Fruit fly (Drosophila melanogaster) whole organism, prepupa: ENCODE measurements around the gene CG9400.

Experiments
- Blimp-1 ChIP-seq: fragments of 200-800 bp; sonication (Bioruptor generic); optimal IDR thresholded peaks from 3 replicates; lab custom pipeline; 2017; ENCODE audit warnings: missing biosample characterization, missing genetic modification characterization, mild to moderate bottlenecking, moderate library complexity, missing genetic modification reagents
- CG10631 ChIP-seq: fragments of 200-800 bp; sonication (Bioruptor generic); optimal IDR thresholded peaks from 2 replicates; lab custom pipeline; 2016; ENCODE audit warnings: missing biosample characterization, missing genetic modification characterization
- CG10669 ChIP-seq: fragments of 200-800 bp; sonication (Bioruptor generic); optimal IDR thresholded peaks from 3 replicates; lab custom pipeline; 2018; ENCODE audit warnings: missing biosample characterization, mild to moderate bottlenecking, missing genetic modification characterization, moderate library complexity
- CG15336 ChIP-seq: fragments of 200-800 bp; sonication (Bioruptor generic); IDR thresholded peaks from 2 replicates; pipeline ENCODE4 v1.3.6; 2022; ENCODE audit warnings: missing biosample characterization, missing genetic modification characterization
- CG1621 ChIP-seq: fragments of 200-800 bp; sonication (Bioruptor generic); optimal IDR thresholded peaks from 3 replicates; lab custom pipeline; 2018; ENCODE audit warnings: missing biosample characterization, mild to moderate bottlenecking, missing genetic modification characterization
- CG16779 ChIP-seq: fragments of 200-800 bp; sonication (Bioruptor generic); optimal IDR thresholded peaks from 3 replicates; lab custom pipeline; 2017; ENCODE audit warnings: missing biosample characterization, mild to moderate bottlenecking, missing genetic modification characterization
- CG3032 ChIP-seq: fragments of 200-800 bp; optimal IDR thresholded peaks from 2 replicates; lab custom pipeline; 2019; ENCODE audit warnings: missing biosample characterization, mild to moderate bottlenecking, missing genetic modification characterization, moderate library complexity
- CG31627 ChIP-seq: fragments of 200-800 bp; sonication (Bioruptor generic); optimal IDR thresholded peaks from 3 replicates; lab custom pipeline; 2016; ENCODE audit warnings: missing biosample characterization, missing genetic modification characterization
- CG32006 ChIP-seq: fragments of 200-800 bp; sonication (Bioruptor generic); optimal IDR thresholded peaks from 3 replicates; lab custom pipeline; 2017; ENCODE audit warnings: missing biosample characterization, mild to moderate bottlenecking, missing genetic modification characterization
- CG34406 ChIP-seq: fragments of 200-800 bp; sonication (Bioruptor generic); optimal IDR thresholded peaks from 3 replicates; lab custom pipeline; 2016; ENCODE audit warnings: missing biosample characterization, missing genetic modification characterization
- CG4318 ChIP-seq: fragments of 200-800 bp; sonication (Bioruptor generic); optimal IDR thresholded peaks from 3 replicates; lab custom pipeline; 2017; ENCODE audit warnings: missing biosample characterization, mild to moderate bottlenecking, missing genetic modification characterization
- CG6163 ChIP-seq: fragments of 200-800 bp; sonication (Bioruptor generic); IDR thresholded peaks from 3 replicates; pipeline ENCODE4 v1.3.6; 2022; ENCODE audit warnings: missing biosample characterization, missing genetic modification characterization
- CG6276 ChIP-seq: fragments of 200-800 bp; sonication (Bioruptor generic); optimal IDR thresholded peaks from 2 replicates; lab custom pipeline; 2017; ENCODE audit warnings: missing biosample characterization, mild to moderate bottlenecking, missing genetic modification characterization
- CG6854 ChIP-seq: fragments of 200-800 bp; sonication (Bioruptor generic); optimal IDR thresholded peaks from 2 replicates; lab custom pipeline; 2017; ENCODE audit warnings: missing biosample characterization, mild to moderate bottlenecking, missing genetic modification characterization
- CG7368 ChIP-seq: fragments of 200-800 bp; sonication (Bioruptor generic); optimal IDR thresholded peaks from 3 replicates; lab custom pipeline; 2016; ENCODE audit warnings: missing biosample characterization, missing genetic modification characterization
- CG8119 ChIP-seq: fragments of 200-800 bp; sonication (Bioruptor generic); IDR thresholded peaks from 3 replicates; pipeline ENCODE4 v1.3.6; 2022; ENCODE audit warnings: missing biosample characterization, missing genetic modification characterization
- CG8319 ChIP-seq: fragments of 200-800 bp; sonication (Bioruptor generic); optimal IDR thresholded peaks from 3 replicates; lab custom pipeline; 2016; ENCODE audit warnings: missing biosample characterization, missing genetic modification characterization
- CG8632 ChIP-seq: fragments of 200-800 bp; sonication (Bioruptor generic); optimal IDR thresholded peaks from 3 replicates; lab custom pipeline; 2016; ENCODE audit warnings: missing biosample characterization, missing genetic modification characterization
- CG9139 ChIP-seq: fragments of 200-800 bp; sonication (Bioruptor generic); optimal IDR thresholded peaks from 3 replicates; lab custom pipeline; 2017; ENCODE audit warnings: missing biosample characterization, mild to moderate bottlenecking, missing genetic modification characterization
- Eip75B ChIP-seq: fragments of 200-800 bp; sonication (Bioruptor generic); optimal IDR thresholded peaks from 3 replicates; lab custom pipeline; 2016; ENCODE audit warnings: missing biosample characterization, missing genetic modification characterization
- Eip78C ChIP-seq: fragments of 200-800 bp; sonication (Bioruptor generic); peaks from one replicate; lab custom pipeline; 2016; ENCODE audit warnings: missing biosample characterization, missing genetic modification characterization
- Gug ChIP-seq: fragments of 200-800 bp; sonication (Bioruptor generic); IDR thresholded peaks from 2 replicates; pipeline ENCODE4 v1.3.6; 2022; ENCODE audit warnings: missing biosample characterization, missing genetic modification characterization
- Hr38 ChIP-seq: sonication (Bioruptor generic); optimal IDR thresholded peaks from 2 replicates; lab custom pipeline; 2016; ENCODE audit warnings: missing biosample characterization, missing genetic modification characterization
- Hr39 ChIP-seq: fragments of 200-800 bp; sonication (Bioruptor generic); optimal IDR thresholded peaks from 2 replicates; lab custom pipeline; 2016; ENCODE audit warnings: missing biosample characterization, missing genetic modification characterization
- Hr4 ChIP-seq: fragments of 200-800 bp; sonication (Bioruptor generic); optimal IDR thresholded peaks from 3 replicates; lab custom pipeline; 2016; ENCODE audit warnings: missing biosample characterization, missing genetic modification characterization
- Smox ChIP-seq: fragments of 200-800 bp; sonication (Bioruptor generic); optimal IDR thresholded peaks from 3 replicates; lab custom pipeline; 2016; ENCODE audit warnings: missing biosample characterization, missing genetic modification characterization
- Sox102F ChIP-seq: fragments of 200-800 bp; sonication (Bioruptor generic); optimal IDR thresholded peaks from 2 replicates; lab custom pipeline; 2016; ENCODE audit warnings: missing biosample characterization, mild to moderate bottlenecking, missing genetic modification characterization
- Sox15 ChIP-seq: fragments of 200-800 bp; sonication (Bioruptor generic); optimal IDR thresholded peaks from 3 replicates; lab custom pipeline; 2016; ENCODE audit warnings: missing biosample characterization, missing genetic modification characterization
- acj6 ChIP-seq: fragments of 200-800 bp; sonication (Bioruptor generic); optimal IDR thresholded peaks from 3 replicates; lab custom pipeline; 2016; ENCODE audit warnings: missing biosample characterization, missing genetic modification characterization
- dsx ChIP-seq: fragments of 200-800 bp; optimal IDR thresholded peaks from 3 replicates; lab custom pipeline; 2019; ENCODE audit warnings: missing biosample characterization, mild to moderate bottlenecking, missing genetic modification characterization, moderate library complexity; ENCODE audit not compliant: poor library complexity, severe bottlenecking
- eg ChIP-seq: fragments of 200-800 bp; sonication (Bioruptor generic); IDR thresholded peaks from 3 replicates; pipeline ENCODE4 v1.3.6; 2022; ENCODE audit warnings: missing biosample characterization, missing genetic modification characterization
- fd59A ChIP-seq: fragments of 200-800 bp; sonication (Bioruptor generic); optimal IDR thresholded peaks from 2 replicates; lab custom pipeline; 2017; ENCODE audit warnings: missing biosample characterization, mild to moderate bottlenecking, missing genetic modification characterization, missing genetic modification reagents
- fkh ChIP-seq: fragments of 200-800 bp; sonication (Bioruptor generic); optimal IDR thresholded peaks from 3 replicates; lab custom pipeline; 2017; ENCODE audit warnings: missing biosample characterization, mild to moderate bottlenecking, missing genetic modification characterization, moderate library complexity
- lz ChIP-seq: fragments of 200-800 bp; sonication (Bioruptor generic); optimal IDR thresholded peaks from 3 replicates; lab custom pipeline; 2016; ENCODE audit warnings: missing biosample characterization, missing genetic modification characterization
- spab ChIP-seq: fragments of 200-800 bp; sonication (Bioruptor generic); optimal IDR thresholded peaks from 2 replicates; lab custom pipeline; 2017; ENCODE audit warnings: missing biosample characterization, mild to moderate bottlenecking, missing genetic modification characterization, missing genetic modification reagents
- ss ChIP-seq, 2 experiments: fragments of 200-800 bp; sonication (Bioruptor generic); optimal IDR thresholded peaks; 2 replicates in 1 of 2; 3 replicates in 1 of 2; lab custom pipeline; 2017 to 2018; ENCODE audit warnings: mild to moderate bottlenecking in 2 of 2, missing biosample characterization in 2 of 2, missing genetic modification characterization in 2 of 2, moderate library complexity in 1 of 2
- vri ChIP-seq: fragments of 200-800 bp; sonication (Bioruptor generic); optimal IDR thresholded peaks from 3 replicates; lab custom pipeline; 2016; ENCODE audit warnings: missing biosample characterization, mild to moderate bottlenecking, missing genetic modification characterization

Gene CG9400

DNA sequence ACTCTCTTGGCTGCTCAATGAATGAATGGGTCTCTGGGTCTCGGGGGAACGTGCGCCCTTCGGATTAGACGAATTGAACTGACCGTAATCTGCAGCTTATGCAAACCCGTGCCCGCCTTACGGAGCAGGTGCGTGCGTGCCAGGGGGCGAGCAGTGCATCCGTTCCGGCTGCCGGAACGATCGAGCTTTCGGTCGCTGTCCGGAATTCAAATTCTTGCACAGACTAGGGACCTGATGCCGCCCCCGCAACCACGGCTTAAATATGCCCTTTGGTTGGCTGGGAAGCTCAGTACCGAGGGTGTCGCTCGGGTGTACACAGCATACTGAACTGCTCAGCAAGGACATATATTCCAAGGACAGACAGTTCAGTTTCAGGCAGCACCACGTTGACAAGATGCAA, 11.8 kb downstream of the CG9400 start, which contains the start of gene Muc12Ea:
Muc12Ea (plus strand) TSS at position 301 of the 400 bp plus-strand sequence.
- no peak for TF ChIP-seq Hr4 (GFP tag; lab: Kevin White, UChicago)
- TF ChIP-seq Hr38 (GFP tag; lab: Kevin White, UChicago): no peak
- no peak for TF ChIP-seq CG32006 (GFP tag; lab: Kevin White, UChicago)
- TF ChIP-seq CG6163 (GFP tag; lab: Robert Waterston, UW): no peak
- TF ChIP-seq Sox102F (GFP tag; lab: Kevin White, UChicago): no peak
- TF ChIP-seq CG10669: no peak
- no peak for TF ChIP-seq CG8632 (GFP tag; lab: Kevin White, UChicago)
- TF ChIP-seq CG9139: no peak
- no peak for TF ChIP-seq Blimp-1 (GFP tag; lab: Kevin White, UChicago)
- no peak for TF ChIP-seq Eip78C (GFP tag; lab: Kevin White, UChicago)
- no peak for TF ChIP-seq CG1621 (tag; lab: Kevin White, UChicago)
- no peak for TF ChIP-seq Smox (GFP tag; lab: Kevin White, UChicago)

DNA sequence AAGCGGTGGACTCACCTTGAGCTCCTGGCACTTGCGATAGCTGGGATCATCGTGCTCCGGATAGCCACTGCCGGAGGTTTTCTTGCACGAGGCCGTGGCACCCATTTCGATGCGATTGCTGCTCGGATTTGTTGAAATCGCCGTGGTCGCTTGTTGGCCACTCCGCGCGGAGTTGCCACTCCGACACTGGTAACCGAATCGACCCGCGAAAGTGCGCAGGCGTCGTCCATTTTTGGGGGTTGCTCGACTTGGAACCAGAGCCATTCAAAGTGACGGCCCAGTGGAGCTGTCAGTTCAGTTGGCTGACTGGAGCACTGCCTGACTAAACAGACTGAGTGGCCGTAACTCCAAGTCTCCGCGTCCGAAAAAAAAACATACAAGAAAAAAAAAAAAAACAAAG, 23.1 kb downstream of the CG9400 start, which contains the start of the genes CG13404 and na:
CG13404 (minus strand) TSS at position 176 of the 400 bp plus-strand sequence.
na (plus strand) TSS at position 293 of the 400 bp plus-strand sequence.
- no peak for TF ChIP-seq CG15336
- 0 out of 3 replicates have a peak, but pooled peaks have one; percentile 26 for TF ChIP-seq eg (GFP tag; lab: Robert Waterston, UW)
- TF ChIP-seq CG3032: no peak
- TF ChIP-seq CG8632 (GFP tag; lab: Kevin White, UChicago): no peak
- TF ChIP-seq Gug (GFP tag; lab: Robert Waterston, UW): no peak
- no peak for TF ChIP-seq fd59A
- TF ChIP-seq CG8319: no peak

DNA sequence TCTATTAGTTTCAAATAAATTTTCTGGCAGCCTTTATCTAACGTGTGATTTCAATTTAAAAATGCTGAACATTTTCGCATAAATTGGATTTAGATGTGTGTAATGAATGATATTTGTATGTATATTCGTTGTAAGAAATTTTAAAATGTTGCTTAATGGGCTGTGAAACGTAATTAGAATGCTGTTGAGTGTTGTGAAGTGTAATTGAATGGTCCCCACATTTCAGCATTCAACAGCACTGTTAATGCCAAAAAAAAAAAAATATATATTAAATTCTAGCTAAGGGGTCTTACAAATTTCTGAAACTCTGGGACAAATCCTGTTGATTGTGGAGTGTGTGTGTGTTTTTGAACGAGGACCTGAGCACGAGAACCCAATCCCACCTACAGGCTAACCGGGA, 24.0 kb downstream of the CG9400 start:
- TF ChIP-seq CG9139 (no peak), ss (GFP tag; optimal IDR thresholded peaks at IDR 0.05; lab: Kevin White, UChicago) (no peak), CG4318 (no peak), CG15336 (no peak)

DNA sequence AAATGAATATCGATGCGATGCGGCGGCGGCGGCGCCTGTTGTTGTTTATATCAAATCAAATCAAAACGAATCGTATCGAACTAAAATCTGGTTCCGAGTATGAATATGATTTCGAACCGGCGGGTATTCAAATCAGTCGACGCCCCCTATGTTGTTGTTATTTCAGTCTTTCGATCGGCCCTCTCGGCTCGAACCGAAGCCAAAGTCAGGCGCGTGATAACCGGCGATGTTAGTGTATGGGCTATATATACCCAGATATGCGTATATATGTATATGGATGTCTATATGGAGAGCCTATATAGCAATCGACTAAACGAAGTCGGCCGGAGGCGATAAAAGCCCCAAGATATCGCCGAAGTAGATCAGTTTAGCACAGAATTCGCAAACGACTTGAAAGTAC, 28.3 kb downstream of the CG9400 start, which contains the start of the genes CG46317 and Tat:
CG46317 (plus strand) TSS at position 361 of the 400 bp plus-strand sequence.
Tat (plus strand) TSS at position 361 of the 400 bp plus-strand sequence.
- no peak for TF ChIP-seq Sox15 (GFP tag; lab: Kevin White, UChicago)
- no peak for TF ChIP-seq spab (GFP tag; lab: Kevin White, UChicago)
- no peak for TF ChIP-seq CG8119 (GFP tag; lab: Robert Waterston, UW)
- TF ChIP-seq CG6276 (GFP tag; lab: Kevin White, UChicago): no peak
- TF ChIP-seq CG6854 (GFP tag; lab: Kevin White, UChicago): no peak
- no peak for TF ChIP-seq CG31627 (GFP tag; lab: Kevin White, UChicago)
- TF ChIP-seq CG34406 (GFP tag; lab: Kevin White, UChicago): no peak
- TF ChIP-seq Hr39 (GFP tag; lab: Kevin White, UChicago): no peak
- TF ChIP-seq Smox (GFP tag; lab: Kevin White, UChicago): no peak
- TF ChIP-seq Eip75B: no peak
- no peak for TF ChIP-seq vri
- no peak for TF ChIP-seq ss (GFP tag; optimal IDR thresholded peaks at IDR 0.05; lab: Kevin White, UChicago)
- TF ChIP-seq CG6163 (GFP tag; lab: Robert Waterston, UW): no peak

DNA sequence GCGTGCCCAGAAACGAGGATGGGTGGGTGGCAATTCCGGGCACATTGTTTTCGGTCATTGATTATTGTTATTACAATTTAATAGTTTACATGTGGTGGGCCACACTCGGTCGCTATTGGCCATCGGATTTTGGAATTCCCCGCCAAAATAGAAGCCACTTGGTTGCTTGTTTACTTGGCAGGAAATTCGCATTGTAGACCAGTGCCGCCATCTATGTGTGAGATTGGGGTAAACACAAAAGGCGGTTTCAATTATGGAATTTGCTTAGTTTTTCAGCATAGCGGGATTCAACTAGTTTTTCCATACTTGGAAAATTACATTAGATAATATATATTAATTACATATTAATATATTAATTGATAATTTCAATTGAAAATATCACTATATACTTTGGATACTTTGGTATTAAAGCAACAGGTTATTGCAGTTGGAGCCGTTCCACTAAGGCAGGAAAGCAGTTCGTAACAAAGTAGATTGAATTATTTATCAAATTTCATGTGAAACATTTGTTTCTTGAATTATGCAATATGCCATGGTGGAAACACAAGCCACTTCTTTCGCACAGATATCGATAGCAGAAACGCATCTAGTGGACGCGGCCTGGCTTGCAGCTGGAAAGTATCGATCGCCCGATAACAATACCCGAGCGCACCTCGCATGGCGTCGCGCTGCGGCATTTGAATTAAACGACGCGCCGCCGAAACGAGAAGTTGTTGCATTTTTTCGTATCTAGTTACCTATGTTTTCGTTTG, 42.0 kb downstream of the CG9400 start, which contains the start of gene mud:
mud (plus strand) TSS at position 698 of the 752 bp plus-strand sequence.
- TF ChIP-seq lz (GFP tag; lab: Kevin White, UChicago) (no peak), CG10631 (GFP tag; lab: Kevin White, UChicago) (peak; percentile 12), dsx (GFP tag; lab: Kevin White, UChicago) (no peak), CG10669 (no peak), fkh (no peak), CG16779 (tag; lab: Kevin White, UChicago) (no peak), CG1621 (tag; lab: Kevin White, UChicago) (no peak), CG34406 (GFP tag; lab: Kevin White, UChicago) (no peak), CG7368 (GFP tag; lab: Kevin White, UChicago) (no peak), CG31627 (GFP tag; lab: Kevin White, UChicago) (peak; percentile 11), Hr38 (GFP tag; lab: Kevin White, UChicago) (no peak), CG6854 (GFP tag; lab: Kevin White, UChicago) (no peak), spab (GFP tag; lab: Kevin White, UChicago) (no peak), eg (GFP tag; lab: Robert Waterston, UW) (peak; percentile 33; the same call in 1 of the 3 replicates), acj6 (GFP tag; lab: Kevin White, UChicago) (no peak), Blimp-1 (GFP tag; lab: Kevin White, UChicago) (no peak), CG8119 (GFP tag; lab: Robert Waterston, UW) (no peak)
